Worm (Caenorhabditis elegans) whole organism, L4 larva: ENCODE data around the gene hat-1.

Experiments
- ZK546.5 ChIP-seq, 2 experiments: sonication (generic microtip); optimal IDR thresholded peaks; 2 replicates each; lab custom pipeline; 2017; ENCODE audit warnings: missing biosample characterization in 2 of 2, missing genetic modification characterization in 2 of 2
- ama-1 ChIP-seq: fragments of 150-350 bp; optimal IDR thresholded peaks from 2 replicates; lab custom pipeline; 2014; ENCODE audit warnings: inconsistent platforms, mixed read lengths
- ceh-82 ChIP-seq: sonication (generic microtip); optimal IDR thresholded peaks from 2 replicates; lab custom pipeline; 2017; ENCODE audit warnings: missing biosample characterization, missing genetic modification characterization
- egl-27 ChIP-seq: sonication (generic microtip); optimal IDR thresholded peaks from 3 replicates; lab custom pipeline; 2017; ENCODE audit warnings: missing biosample characterization, missing genetic modification reagents, missing genetic modification characterization
- egl-43 ChIP-seq: fragments of 200-800 bp; sonication (Bioruptor generic); IDR thresholded peaks from 2 replicates; pipeline ENCODE4 v1.3.6; 2022; ENCODE audit warnings: missing genetic modification reagents, missing genetic modification characterization, missing compliant biosample characterization
- hlh-30 ChIP-seq: sonication (generic microtip); optimal IDR thresholded peaks from 2 replicates; lab custom pipeline; 2017; ENCODE audit warnings: antibody characterized with exemption, mild to moderate bottlenecking, missing genetic modification characterization, missing compliant biosample characterization; ENCODE audit not compliant: insufficient read depth
- lin-39 ChIP-seq: fragments of 150-350 bp; optimal IDR thresholded peaks from 2 replicates; lab custom pipeline; 2014; ENCODE audit warnings: missing biosample characterization, missing genetic modification reagents, missing genetic modification characterization
- nhr-48 ChIP-seq: sonication (generic microtip); optimal IDR thresholded peaks from 2 replicates; lab custom pipeline; 2016; ENCODE audit warnings: mild to moderate bottlenecking, missing genetic modification characterization, missing compliant biosample characterization
- snpc-1.2 ChIP-seq: fragments of 200-800 bp; sonication (Bioruptor generic); IDR thresholded peaks from 2 replicates; pipeline ENCODE4 v1.3.6; 2022; ENCODE audit warnings: missing genetic modification reagents, missing genetic modification characterization, missing compliant biosample characterization
- unc-39 ChIP-seq: sonication (generic microtip); optimal IDR thresholded peaks from 2 replicates; lab custom pipeline; 2017; ENCODE audit warnings: missing biosample characterization, missing genetic modification characterization

DNA sequence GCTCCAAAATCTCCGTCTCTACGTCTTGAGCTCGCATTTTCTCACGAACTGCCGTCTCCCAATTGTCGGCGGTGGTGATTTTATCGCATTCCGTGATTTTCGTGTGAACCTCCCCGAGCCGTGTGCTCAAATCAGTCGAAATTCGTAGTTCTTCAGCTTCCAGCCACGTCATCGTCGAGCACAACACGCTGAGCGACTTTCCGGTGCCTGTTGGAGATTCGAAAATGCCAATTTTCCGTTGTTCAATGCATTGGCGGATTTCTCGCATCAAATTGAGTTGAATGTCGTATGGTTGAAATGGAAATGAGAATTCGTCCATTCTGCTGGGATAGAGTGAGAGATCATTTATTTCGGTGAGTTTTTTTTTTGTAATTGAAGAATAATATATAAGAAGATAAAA, 2.1 kb downstream of the hat-1 start, which contains the start of the genes M03C11.3 and chl-1:
- TF ChIP-seq nhr-48 (tag; lab: Kevin White, UChicago) (no peak), egl-43 (no peak), egl-27 (tag; lab: Kevin White, UChicago) (no peak), snpc-1.2 (GFP tag; lab: Robert Waterston, UW) (no peak), lin-39 (tag; lab: Kevin White, UChicago) (no peak), ceh-82 (tag; lab: Kevin White, UChicago) (no peak), hlh-30 (tag; lab: Kevin White, UChicago) (no peak), unc-39 (tag; lab: Kevin White, UChicago) (no peak), ZK546.5 (tag; optimal IDR thresholded peaks at IDR 0.05; lab: Kevin White, UChicago) (no peak), ama-1 (lab: Kevin White, UChicago) (no peak)
